Worm (Caenorhabditis elegans): ENCODE results near the gene F54D10.7.

DNA sequence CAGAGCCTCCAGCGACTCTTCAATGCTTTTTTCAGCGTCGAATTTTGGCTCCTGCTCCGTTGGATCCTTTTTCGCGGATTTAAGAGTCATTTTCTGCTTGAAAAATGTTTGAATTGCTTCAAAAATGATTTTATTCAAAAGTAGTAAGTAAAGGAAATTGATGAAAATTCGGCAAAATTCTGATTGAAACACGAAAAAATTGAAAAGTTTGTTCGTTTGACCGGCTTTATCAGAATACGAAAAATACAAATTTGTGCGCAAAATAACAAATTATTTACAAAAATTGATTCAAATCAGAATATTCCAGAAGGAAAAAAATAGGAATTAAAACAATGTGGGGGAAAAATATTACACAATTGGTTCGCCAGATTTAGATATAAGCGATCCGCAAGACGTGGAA is 14.1 kb downstream of the F54D10.7 start, which contains the start of gene F54D10.4:
- TF ChIP-seq snpc-4 (tag; optimal IDR thresholded peaks at IDR 0.05) (no peak), sptf-1 (tag; optimal IDR thresholded peaks at IDR 0.05) (no peak)

Data from whole organism, mixed stage, embryonic.